Fruit fly (Drosophila melanogaster) whole organism, embryonic: Measurements from ENCODE around the gene Ctr1A.

Source experiments
- Adf1 ChIP-seq: fragments of 200-800 bp; sonication (Bioruptor generic); IDR thresholded peaks from 2 replicates; pipeline ENCODE4 v1.3.6; 2022; ENCODE audit warnings: missing biosample characterization, missing genetic modification characterization
- Bteb2 ChIP-seq: fragments of 200-800 bp; sonication (Bioruptor generic); optimal IDR thresholded peaks from 2 replicates; lab custom pipeline; 2016; ENCODE audit warnings: missing biosample characterization, missing genetic modification characterization
- CG10462 ChIP-seq: fragments of 200-800 bp; sonication (Bioruptor generic); optimal IDR thresholded peaks from 2 replicates; lab custom pipeline; 2016; ENCODE audit warnings: missing biosample characterization, missing genetic modification characterization
- CG12155 ChIP-seq: fragments of 200-800 bp; sonication (Bioruptor generic); optimal IDR thresholded peaks from 3 replicates; lab custom pipeline; 2016; ENCODE audit warnings: missing biosample characterization, missing genetic modification characterization
- CG12942 ChIP-seq: fragments of 200-800 bp; sonication (Bioruptor generic); optimal IDR thresholded peaks from 3 replicates; lab custom pipeline; 2016; ENCODE audit warnings: missing biosample characterization, missing genetic modification characterization
- CG13287 ChIP-seq: fragments of 200-800 bp; sonication (Bioruptor generic); IDR thresholded peaks from 2 replicates; pipeline ENCODE4 v1.3.6; 2022; ENCODE audit warnings: missing biosample characterization, missing genetic modification characterization; ENCODE audit not compliant: partially characterized antibody
- CG13296 ChIP-seq: fragments of 200-800 bp; sonication (Bioruptor generic); optimal IDR thresholded peaks from 3 replicates; lab custom pipeline; 2018; ENCODE audit warnings: missing biosample characterization, mild to moderate bottlenecking, missing genetic modification characterization
- CG14441 ChIP-seq: fragments of 200-800 bp; sonication (Bioruptor generic); IDR thresholded peaks from 2 replicates; pipeline ENCODE4 v1.3.6; 2022; ENCODE audit warnings: missing biosample characterization, missing genetic modification characterization
- CG16779 ChIP-seq: fragments of 200-800 bp; sonication (Bioruptor generic); IDR thresholded peaks from 2 replicates; pipeline ENCODE4 v1.3.6; 2022; ENCODE audit warnings: missing biosample characterization, missing genetic modification characterization
- CG16815 ChIP-seq: fragments of 200-800 bp; sonication (Bioruptor generic); optimal IDR thresholded peaks from 3 replicates; lab custom pipeline; 2017; ENCODE audit warnings: missing biosample characterization, mild to moderate bottlenecking, missing genetic modification characterization
- CG17612 ChIP-seq: fragments of 200-800 bp; sonication (Bioruptor generic); IDR thresholded peaks from 2 replicates; pipeline ENCODE4 v1.3.6; 2022; ENCODE audit warnings: missing biosample characterization, missing genetic modification characterization
- CG2202 ChIP-seq: fragments of 200-800 bp; sonication (Bioruptor generic); optimal IDR thresholded peaks from 2 replicates; lab custom pipeline; 2018; ENCODE audit warnings: missing biosample characterization, mild to moderate bottlenecking, missing genetic modification characterization
- CG6683 ChIP-seq: fragments of 200-800 bp; sonication (Bioruptor generic); optimal IDR thresholded peaks from 2 replicates; lab custom pipeline; 2017; ENCODE audit warnings: missing biosample characterization, mild to moderate bottlenecking, missing genetic modification characterization, missing genetic modification reagents
- CG7786 ChIP-seq: fragments of 200-800 bp; sonication (Bioruptor generic); optimal IDR thresholded peaks from 2 replicates; lab custom pipeline; 2016; ENCODE audit warnings: missing biosample characterization, missing genetic modification characterization
- CG7963 ChIP-seq: fragments of 200-800 bp; sonication (Bioruptor generic); IDR thresholded peaks from 3 replicates; pipeline ENCODE4 v1.3.6; 2022; ENCODE audit warnings: missing biosample characterization, missing genetic modification characterization; ENCODE audit not compliant: partially characterized antibody
- Dip3 ChIP-seq: fragments of 200-800 bp; sonication (Bioruptor generic); optimal IDR thresholded peaks from 3 replicates; lab custom pipeline; 2016; ENCODE audit warnings: missing biosample characterization, missing genetic modification characterization
- Elba2 ChIP-seq: fragments of 200-800 bp; sonication (Bioruptor generic); optimal IDR thresholded peaks from 3 replicates; lab custom pipeline; 2016; ENCODE audit warnings: missing biosample characterization, missing genetic modification characterization
- HLH54F ChIP-seq: fragments of 200-800 bp; sonication (Bioruptor generic); optimal IDR thresholded peaks from 3 replicates; lab custom pipeline; 2016; ENCODE audit warnings: missing biosample characterization, missing genetic modification characterization
- Hsf ChIP-seq: fragments of 200-800 bp; sonication (Bioruptor generic); optimal IDR thresholded peaks from 3 replicates; lab custom pipeline; 2016; ENCODE audit warnings: missing biosample characterization, missing genetic modification characterization
- MTF-1 ChIP-seq: fragments of 200-800 bp; sonication (Bioruptor generic); optimal IDR thresholded peaks from 2 replicates; lab custom pipeline; 2018; ENCODE audit warnings: missing biosample characterization, mild to moderate bottlenecking, missing genetic modification characterization, borderline replicate concordance
- Pdp1 ChIP-seq, 2 experiments: fragments of 200-800 bp; sonication (Bioruptor generic); optimal IDR thresholded peaks; 3 replicates each; lab custom pipeline; 2016; ENCODE audit warnings: missing biosample characterization in 2 of 2, missing genetic modification characterization in 2 of 2, mild to moderate bottlenecking in 1 of 2, moderate library complexity in 1 of 2
- Rfx ChIP-seq: fragments of 200-800 bp; sonication (Bioruptor generic); IDR thresholded peaks from 2 replicates; pipeline ENCODE4 v1.3.6; 2022; ENCODE audit warnings: missing biosample characterization, missing genetic modification characterization
- Scr ChIP-seq: fragments of 200-800 bp; sonication (Bioruptor generic); IDR thresholded peaks from 2 replicates; pipeline ENCODE4 v1.3.6; 2022; ENCODE audit warnings: missing biosample characterization, missing genetic modification characterization; ENCODE audit not compliant: partially characterized antibody
- ap ChIP-seq: fragments of 200-800 bp; sonication (Bioruptor generic); IDR thresholded peaks from 2 replicates; pipeline ENCODE4 v1.3.6; 2022; ENCODE audit warnings: missing biosample characterization, missing genetic modification characterization
- bcd ChIP-seq: fragments of 200-800 bp; sonication (Bioruptor generic); optimal IDR thresholded peaks from 2 replicates; lab custom pipeline; 2017; ENCODE audit warnings: missing biosample characterization, mild to moderate bottlenecking, missing genetic modification characterization
- caup ChIP-seq: fragments of 200-800 bp; sonication (Bioruptor generic); optimal IDR thresholded peaks from 3 replicates; lab custom pipeline; 2017; ENCODE audit warnings: missing biosample characterization, mild to moderate bottlenecking, missing genetic modification characterization, moderate library complexity; ENCODE audit not compliant: severe bottlenecking
- chinmo ChIP-seq: fragments of 200-800 bp; sonication (Bioruptor generic); IDR thresholded peaks from 4 replicates; pipeline ENCODE4 v1.3.6; 2022; ENCODE audit warnings: missing biosample characterization, missing genetic modification characterization; ENCODE audit not compliant: partially characterized antibody
- crol ChIP-seq: fragments of 200-800 bp; sonication (Bioruptor generic); IDR thresholded peaks from 2 replicates; pipeline ENCODE4 v1.3.6; 2022; ENCODE audit warnings: missing biosample characterization, missing genetic modification characterization
- dan ChIP-seq: fragments of 200-800 bp; sonication (Bioruptor generic); IDR thresholded peaks from 2 replicates; pipeline ENCODE4 v1.3.6; 2022; ENCODE audit warnings: missing biosample characterization, missing genetic modification characterization
- grn ChIP-seq: fragments of 200-800 bp; sonication (Bioruptor generic); optimal IDR thresholded peaks from 3 replicates; lab custom pipeline; 2017; ENCODE audit warnings: missing biosample characterization, missing genetic modification characterization
- gro ChIP-seq: fragments of 200-800 bp; sonication (Bioruptor generic); optimal IDR thresholded peaks from 2 replicates; lab custom pipeline; 2016; ENCODE audit warnings: missing biosample characterization, missing genetic modification characterization
- her ChIP-seq: fragments of 200-800 bp; sonication (Bioruptor generic); optimal IDR thresholded peaks from 2 replicates; lab custom pipeline; 2016; ENCODE audit warnings: missing biosample characterization, missing genetic modification characterization
- insv ChIP-seq, 2 experiments: fragments of 200-800 bp; sonication (Bioruptor generic); optimal IDR thresholded peaks; 3 replicates each; lab custom pipeline; 2016 to 2018; ENCODE audit warnings: missing biosample characterization in 2 of 2, missing genetic modification characterization in 2 of 2
- mirr ChIP-seq: fragments of 200-800 bp; sonication (Bioruptor generic); optimal IDR thresholded peaks from 3 replicates; lab custom pipeline; 2018; ENCODE audit warnings: missing biosample characterization, mild to moderate bottlenecking, missing genetic modification characterization
- p53 ChIP-seq: fragments of 200-800 bp; sonication (Bioruptor generic); optimal IDR thresholded peaks from 2 replicates; lab custom pipeline; 2016; ENCODE audit warnings: missing biosample characterization, missing genetic modification characterization
- pros ChIP-seq: fragments of 200-800 bp; sonication (Bioruptor generic); optimal IDR thresholded peaks from 3 replicates; lab custom pipeline; 2019; ENCODE audit warnings: missing biosample characterization, mild to moderate bottlenecking, missing genetic modification characterization, moderate library complexity
- pzg ChIP-seq: fragments of 200-800 bp; sonication (Bioruptor generic); optimal IDR thresholded peaks from 3 replicates; lab custom pipeline; 2018; ENCODE audit warnings: missing biosample characterization, mild to moderate bottlenecking, missing genetic modification characterization, moderate library complexity
- salm ChIP-seq: fragments of 200-800 bp; sonication (Bioruptor generic); optimal IDR thresholded peaks from 2 replicates; lab custom pipeline; 2018; ENCODE audit warnings: missing biosample characterization, mild to moderate bottlenecking, missing genetic modification characterization
- slp2 ChIP-seq: fragments of 200-800 bp; sonication (Bioruptor generic); optimal IDR thresholded peaks from 2 replicates; lab custom pipeline; 2016; ENCODE audit warnings: missing biosample characterization, missing genetic modification characterization
- tap ChIP-seq: fragments of 200-800 bp; optimal IDR thresholded peaks from 3 replicates; lab custom pipeline; 2019; ENCODE audit warnings: missing biosample characterization, mild to moderate bottlenecking, missing genetic modification characterization, moderate library complexity
- zen ChIP-seq: fragments of 200-800 bp; sonication (Bioruptor generic); optimal IDR thresholded peaks from 3 replicates; lab custom pipeline; 2018; ENCODE audit warnings: missing biosample characterization, mild to moderate bottlenecking, missing genetic modification characterization, moderate library complexity

The Ctr1A gene

DNA sequence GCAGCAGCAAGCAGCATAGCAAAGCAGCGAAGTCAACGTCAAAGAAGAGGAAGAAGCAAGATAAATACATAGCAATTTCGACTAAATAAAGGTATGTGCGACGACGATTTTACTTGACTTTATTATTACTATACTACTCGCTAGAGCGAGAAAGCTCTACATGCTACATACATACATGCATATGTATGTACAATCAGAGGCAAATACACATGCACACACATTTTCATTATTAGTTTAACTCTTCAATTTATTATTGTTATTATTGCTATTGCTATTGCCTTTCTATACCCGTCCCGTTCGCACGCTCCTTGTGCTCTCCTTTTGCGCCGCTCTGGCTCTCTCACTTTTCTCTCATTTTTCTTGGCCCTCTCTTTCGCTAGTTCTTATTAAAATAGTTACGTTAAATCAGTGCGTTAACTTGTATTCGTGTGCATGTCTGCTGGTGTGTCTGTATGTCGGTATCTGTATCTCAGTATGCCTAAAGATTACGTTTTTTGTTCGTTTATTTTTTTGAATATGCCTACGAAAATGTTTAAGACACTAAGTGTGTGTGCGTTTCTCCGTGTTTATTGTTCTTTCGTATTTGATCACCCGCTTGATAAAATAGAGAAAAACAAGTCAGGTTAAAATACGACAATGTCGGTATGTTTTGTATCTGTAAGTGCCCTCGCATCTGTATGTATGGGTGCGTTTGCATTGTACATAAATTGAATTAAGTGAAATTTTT, 39.0 kb downstream of the Ctr1A start (continued):
- TF ChIP-seq CG12942 (no peak), salm (tag; lab: Kevin White, UChicago) (peak; percentile 20), MTF-1 (GFP tag; lab: Kevin White, UChicago) (no peak), HLH54F (GFP tag; lab: Kevin White, UChicago) (no peak), Hsf (GFP tag; lab: Kevin White, UChicago) (no peak), Rfx (no peak; the same call in 1 of the 2 replicates), chinmo (GFP tag; lab: Robert Waterston, UW) (0 out of 4 replicates have a peak, but pooled peaks have one; percentile 65), CG2202 (no peak), CG6683 (no peak), CG7786 (GFP tag; lab: Kevin White, UChicago) (no peak), mirr (peak; percentile 89), pros (GFP tag; lab: Kevin White, UChicago) (peak; percentile 53), Bteb2 (GFP tag; lab: Kevin White, UChicago) (no peak), bcd (GFP tag; lab: Kevin White, UChicago) (no peak), CG16779 (GFP tag; lab: Robert Waterston, UW) (no peak), Dip3 (GFP tag; lab: Kevin White, UChicago) (no peak), Scr (no peak), CG14441 (GFP tag; lab: Robert Waterston, UW) (peak; percentile 54), slp2 (GFP tag; lab: Kevin White, UChicago) (no peak), CG13296 (GFP tag; lab: Kevin White, UChicago) (no peak), CG10462 (no peak), dan (GFP tag; lab: Robert Waterston, UW) (no peak), gro (GFP tag; lab: Kevin White, UChicago) (peak; percentile 6), caup (peak; percentile 28), CG16815 (GFP tag; lab: Kevin White, UChicago) (no peak), tap (tag; lab: Kevin White, UChicago) (peak; percentile 6), CG13287 (GFP tag; lab: Robert Waterston, UW) (peak; percentile 5; the same call in 1 of the 2 replicates), CG17612 (GFP tag; lab: Robert Waterston, UW) (no peak), her (no peak), CG7963 (GFP tag; lab: Robert Waterston, UW) (no peak), Adf1 (GFP tag; lab: Robert Waterston, UW) (peak; percentile 90)

DNA sequence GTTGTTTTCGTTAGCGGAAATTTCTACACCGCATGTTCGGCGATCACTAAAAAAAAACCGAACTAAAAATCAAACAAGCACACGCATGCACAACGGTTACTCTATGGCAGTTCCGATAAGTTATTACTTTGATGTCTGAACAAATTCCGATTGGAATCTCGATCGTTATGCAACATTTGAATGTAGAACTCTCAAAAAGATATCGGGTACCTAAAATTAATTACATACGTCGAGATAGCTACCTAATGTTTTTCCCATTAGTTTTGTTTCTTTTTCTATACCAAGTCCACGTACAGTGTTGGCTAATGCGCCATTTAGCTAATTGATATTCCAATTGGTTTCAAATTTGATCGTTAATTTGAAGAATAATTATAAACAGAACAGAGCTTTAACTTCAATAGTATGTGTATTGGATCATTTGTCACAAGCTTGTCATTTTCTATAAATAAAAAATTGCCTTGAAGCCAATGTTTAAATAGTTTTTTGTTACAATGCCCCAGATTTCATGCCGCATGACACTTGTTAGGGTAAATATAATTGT, 39.6 kb downstream of the Ctr1A start:
- TF ChIP-seq crol (GFP tag; lab: Robert Waterston, UW) (no peak), p53 (GFP tag; lab: Kevin White, UChicago) (peak; percentile 58), Pdp1 (GFP tag; optimal IDR thresholded peaks at IDR 0.05; lab: Kevin White, UChicago) (peak in 1 of 2 experiments; percentile 86), Elba2 (GFP tag; lab: Kevin White, UChicago) (peak; percentile 86), insv (GFP tag; optimal IDR thresholded peaks at IDR 0.05; lab: Kevin White, UChicago) (peak in 1 of 2 experiments; percentile 89), pzg (no peak), grn (peak; percentile 30), ap (GFP tag; lab: Robert Waterston, UW) (no peak), CG12155 (GFP tag; lab: Kevin White, UChicago) (no peak), zen (tag; lab: Kevin White, UChicago) (peak; percentile 4)
